Worm (Caenorhabditis elegans) whole organism, late embryonic: ENCODE data around the gene EEED8.3.

Experiments used
- C08G9.2 ChIP-seq: sonication (generic microtip); optimal IDR thresholded peaks from 2 replicates; lab custom pipeline; 2016; ENCODE audit warnings: mild to moderate bottlenecking, missing genetic modification characterization, moderate library complexity, missing compliant biosample characterization
- C38D4.7 ChIP-seq: fragments of 200-800 bp; sonication (Bioruptor generic); optimal IDR thresholded peaks from 2 replicates; lab custom pipeline; 2018; ENCODE audit warnings: mild to moderate bottlenecking, missing genetic modification characterization, moderate library complexity, missing compliant biosample characterization
- K02D7.2 ChIP-seq: sonication (generic microtip); optimal IDR thresholded peaks from 2 replicates; lab custom pipeline; 2017; ENCODE audit warnings: mild to moderate bottlenecking, missing genetic modification characterization, missing compliant biosample characterization
- K09A11.1 ChIP-seq: sonication (generic microtip); optimal IDR thresholded peaks from 2 replicates; lab custom pipeline; 2017; ENCODE audit warnings: antibody characterized with exemption, mild to moderate bottlenecking, missing genetic modification characterization, missing compliant biosample characterization; ENCODE audit not compliant: insufficient read depth
- Y22D7AL.16 ChIP-seq: sonication (generic microtip); optimal IDR thresholded peaks from 2 replicates; lab custom pipeline; 2016; ENCODE audit warnings: missing genetic modification characterization, missing compliant biosample characterization
- ahr-1 ChIP-seq: sonication (generic microtip); optimal IDR thresholded peaks from 2 replicates; lab custom pipeline; 2016; ENCODE audit warnings: missing genetic modification characterization, missing compliant biosample characterization
- ama-1 ChIP-seq: fragments of 150-350 bp; optimal IDR thresholded peaks from 2 replicates; lab custom pipeline; 2014
- ceh-14 ChIP-seq: sonication (generic microtip); optimal IDR thresholded peaks from 2 replicates; lab custom pipeline; 2016; ENCODE audit warnings: missing genotype, missing genetic modification characterization, missing compliant biosample characterization
- ceh-18 ChIP-seq: sonication (generic microtip); optimal IDR thresholded peaks from 2 replicates; lab custom pipeline; 2016; ENCODE audit warnings: missing genetic modification characterization, missing compliant biosample characterization
- ceh-2 ChIP-seq: sonication (generic microtip); optimal IDR thresholded peaks from 2 replicates; lab custom pipeline; 2016; ENCODE audit warnings: missing genotype, missing genetic modification characterization, missing compliant biosample characterization
- ceh-24 ChIP-seq: sonication (generic microtip); optimal IDR thresholded peaks from 2 replicates; lab custom pipeline; 2016; ENCODE audit warnings: mild to moderate bottlenecking, missing genetic modification characterization, missing compliant biosample characterization
- ceh-30 ChIP-seq: fragments of 150-350 bp; optimal IDR thresholded peaks from 2 replicates; lab custom pipeline; 2014; ENCODE audit warnings: missing biosample characterization, missing genetic modification characterization
- ceh-31 ChIP-seq: sonication (generic microtip); optimal IDR thresholded peaks from 2 replicates; lab custom pipeline; 2016; ENCODE audit warnings: missing genetic modification characterization, missing compliant biosample characterization
- ceh-34 ChIP-seq: sonication (generic microtip); optimal IDR thresholded peaks from 2 replicates; lab custom pipeline; 2016; ENCODE audit warnings: mild to moderate bottlenecking, missing genetic modification characterization, missing compliant biosample characterization
- ceh-45 ChIP-seq: fragments of 200-800 bp; sonication (Bioruptor generic); IDR thresholded peaks from 2 replicates; pipeline ENCODE4 v1.3.6; 2022; ENCODE audit warnings: missing genetic modification reagents, missing genetic modification characterization, missing compliant biosample characterization
- ceh-48 ChIP-seq: sonication (generic microtip); optimal IDR thresholded peaks from 2 replicates; lab custom pipeline; 2016; ENCODE audit warnings: missing genetic modification characterization, inconsistent platforms, missing compliant biosample characterization
- ceh-6 ChIP-seq: fragments of 200-800 bp; sonication (Bioruptor generic); optimal IDR thresholded peaks from 2 replicates; lab custom pipeline; 2018; ENCODE audit warnings: mild to moderate bottlenecking, missing genetic modification characterization, missing compliant biosample characterization
- ceh-9 ChIP-seq: sonication (generic microtip); optimal IDR thresholded peaks from 2 replicates; lab custom pipeline; 2016; ENCODE audit warnings: mild to moderate bottlenecking, missing genetic modification characterization, inconsistent platforms, missing compliant biosample characterization
- che-1 ChIP-seq: sonication (generic microtip); optimal IDR thresholded peaks from 2 replicates; lab custom pipeline; 2016; ENCODE audit warnings: mild to moderate bottlenecking, missing genetic modification characterization, missing compliant biosample characterization
- dmd-4 ChIP-seq: sonication (generic microtip); optimal IDR thresholded peaks from 2 replicates; lab custom pipeline; 2016; ENCODE audit warnings: borderline replicate concordance, missing genetic modification characterization, missing compliant biosample characterization
- dve-1 ChIP-seq: sonication (generic microtip); optimal IDR thresholded peaks from 2 replicates; lab custom pipeline; 2017; ENCODE audit warnings: antibody characterized with exemption, mild to moderate bottlenecking, missing genetic modification characterization, missing compliant biosample characterization
- elt-2 ChIP-seq: sonication (generic microtip); optimal IDR thresholded peaks from 2 replicates; lab custom pipeline; 2016; ENCODE audit warnings: missing genetic modification reagents, missing genetic modification characterization, missing compliant biosample characterization
- ets-4 ChIP-seq: sonication (generic microtip); optimal IDR thresholded peaks from 2 replicates; lab custom pipeline; 2016; ENCODE audit warnings: missing genetic modification characterization, missing compliant biosample characterization
- eyg-1 ChIP-seq: sonication (generic microtip); optimal IDR thresholded peaks from 2 replicates; lab custom pipeline; 2016; ENCODE audit warnings: missing genotype, missing genetic modification characterization, missing compliant biosample characterization
- fkh-10 ChIP-seq: fragments of 150-350 bp; optimal IDR thresholded peaks from 2 replicates; lab custom pipeline; 2014; ENCODE audit warnings: missing biosample characterization, missing genetic modification reagents, missing genetic modification characterization
- fkh-6 ChIP-seq: sonication (generic microtip); optimal IDR thresholded peaks from 2 replicates; lab custom pipeline; 2016; ENCODE audit warnings: missing genetic modification characterization, missing compliant biosample characterization
- hlh-13 ChIP-seq: fragments of 200-800 bp; sonication (Bioruptor generic); optimal IDR thresholded peaks from 2 replicates; lab custom pipeline; 2018; ENCODE audit warnings: mild to moderate bottlenecking, missing genetic modification characterization, missing compliant biosample characterization
- hlh-15 ChIP-seq: sonication (generic microtip); optimal IDR thresholded peaks from 2 replicates; lab custom pipeline; 2016; ENCODE audit warnings: missing genetic modification characterization, missing compliant biosample characterization
- hlh-30 ChIP-seq: sonication (generic microtip); optimal IDR thresholded peaks from 2 replicates; lab custom pipeline; 2017; ENCODE audit warnings: antibody characterized with exemption, missing genetic modification characterization, missing compliant biosample characterization; ENCODE audit not compliant: insufficient read depth
- hlh-6 ChIP-seq: sonication (generic microtip); optimal IDR thresholded peaks from 2 replicates; lab custom pipeline; 2016; ENCODE audit warnings: missing genotype, missing genetic modification characterization, missing compliant biosample characterization
- hlh-8 ChIP-seq: sonication (generic microtip); optimal IDR thresholded peaks from 2 replicates; lab custom pipeline; 2016; ENCODE audit warnings: missing genotype, missing genetic modification characterization, missing compliant biosample characterization
- lin-11 ChIP-seq: fragments of 200-800 bp; sonication (Bioruptor generic); optimal IDR thresholded peaks from 2 replicates; lab custom pipeline; 2018; ENCODE audit warnings: mild to moderate bottlenecking, missing genetic modification characterization, missing compliant biosample characterization
- madf-2 ChIP-seq: sonication (generic microtip); optimal IDR thresholded peaks from 2 replicates; lab custom pipeline; 2017; ENCODE audit warnings: missing genetic modification characterization, missing compliant biosample characterization
- mec-3 ChIP-seq: sonication (generic microtip); optimal IDR thresholded peaks from 2 replicates; lab custom pipeline; 2016; ENCODE audit warnings: borderline replicate concordance, missing genetic modification characterization, missing compliant biosample characterization
- nfya-1 ChIP-seq: sonication (generic microtip); optimal IDR thresholded peaks from 2 replicates; lab custom pipeline; 2017; ENCODE audit warnings: missing genetic modification characterization, mild to moderate bottlenecking, missing compliant biosample characterization, antibody characterized with exemption, moderate library complexity
- nhr-11 ChIP-seq: fragments of 150-350 bp; optimal IDR thresholded peaks from 2 replicates; lab custom pipeline; 2014; ENCODE audit warnings: missing biosample characterization, missing genetic modification characterization
- nhr-232 ChIP-seq: sonication (generic microtip); optimal IDR thresholded peaks from 2 replicates; lab custom pipeline; 2016; ENCODE audit warnings: missing genetic modification characterization, missing compliant biosample characterization
- odd-2 ChIP-seq: sonication (generic microtip); optimal IDR thresholded peaks from 2 replicates; lab custom pipeline; 2017; ENCODE audit warnings: antibody characterized with exemption, mild to moderate bottlenecking, missing genetic modification characterization, missing compliant biosample characterization
- pat-9 ChIP-seq: fragments of 200-800 bp; sonication (Bioruptor generic); optimal IDR thresholded peaks from 2 replicates; lab custom pipeline; 2018; ENCODE audit warnings: mild to moderate bottlenecking, missing genetic modification characterization, moderate library complexity, missing compliant biosample characterization
- pha-4 ChIP-seq: fragments of 150-350 bp; optimal IDR thresholded peaks from 2 replicates; lab custom pipeline; 2018; ENCODE audit warnings: missing biosample characterization, missing genetic modification reagents, missing genetic modification characterization
- pqm-1 ChIP-seq: sonication (generic microtip); optimal IDR thresholded peaks from 2 replicates; lab custom pipeline; 2016; ENCODE audit warnings: missing genetic modification characterization, missing compliant biosample characterization
- pros-1 ChIP-seq: fragments of 150-350 bp; optimal IDR thresholded peaks from 2 replicates; lab custom pipeline; 2014; ENCODE audit warnings: missing biosample characterization, missing genetic modification reagents, missing genetic modification characterization
- ref-2 ChIP-seq: sonication (generic microtip); optimal IDR thresholded peaks from 2 replicates; lab custom pipeline; 2016; ENCODE audit warnings: missing genetic modification characterization, missing compliant biosample characterization
- rnt-1 ChIP-seq: sonication (generic microtip); optimal IDR thresholded peaks from 2 replicates; lab custom pipeline; 2016; ENCODE audit warnings: missing genetic modification characterization, missing compliant biosample characterization
- sdc-2 ChIP-seq: sonication (generic microtip); optimal IDR thresholded peaks from 2 replicates; lab custom pipeline; 2016; ENCODE audit warnings: missing genotype, missing genetic modification characterization, missing compliant biosample characterization
- sox-4 ChIP-seq: sonication (generic microtip); optimal IDR thresholded peaks from 2 replicates; lab custom pipeline; 2017; ENCODE audit warnings: mild to moderate bottlenecking, missing genetic modification characterization, inconsistent platforms, missing compliant biosample characterization
- syd-9 ChIP-seq: sonication (generic microtip); optimal IDR thresholded peaks from 2 replicates; lab custom pipeline; 2016; ENCODE audit warnings: mild to moderate bottlenecking, missing genetic modification characterization, moderate library complexity, missing compliant biosample characterization
- tbx-2 ChIP-seq: sonication (generic microtip); optimal IDR thresholded peaks from 2 replicates; lab custom pipeline; 2016; ENCODE audit warnings: missing genetic modification characterization, missing compliant biosample characterization
- unc-42 ChIP-seq: sonication (generic microtip); optimal IDR thresholded peaks from 2 replicates; lab custom pipeline; 2016; ENCODE audit warnings: missing genotype, missing genetic modification characterization, missing compliant biosample characterization
- unc-86 ChIP-seq: sonication (generic microtip); optimal IDR thresholded peaks from 2 replicates; lab custom pipeline; 2016; ENCODE audit warnings: missing genetic modification characterization, missing compliant biosample characterization
- zip-5 ChIP-seq: sonication (generic microtip); optimal IDR thresholded peaks from 2 replicates; lab custom pipeline; 2016; ENCODE audit warnings: missing genetic modification characterization, missing compliant biosample characterization
- ztf-16 ChIP-seq: sonication (generic microtip); optimal IDR thresholded peaks from 2 replicates; lab custom pipeline; 2017; ENCODE audit warnings: missing genetic modification characterization, missing compliant biosample characterization

The EEED8.3 gene

ce11 chrII:5373275-5374047 is 40.6 kb upstream of the EEED8.3 start, which contains the start of the genes agt-2 and F09E5.3:
agt-2 (minus strand) TSS chrII:5373827.
F09E5.3 (plus strand) TSS chrII:5373997.
- TF ChIP-seq fkh-6 (tag; lab: Kevin White, UChicago) (no peak), K02D7.2 (tag; lab: Kevin White, UChicago) (no peak), unc-86 (tag; lab: Kevin White, UChicago) (no peak), tbx-2 (peak; percentile 55), hlh-8 (no peak), mec-3 (no peak), dve-1 (tag; lab: Kevin White, UChicago) (peak; percentile 68), ama-1 (lab: Kevin White, UChicago) (no peak), ceh-30 (tag; lab: Kevin White, UChicago) (peak; percentile 92), nfya-1 (peak; percentile 81), elt-2 (tag; lab: Kevin White, UChicago) (peak; percentile 97), ceh-48 (tag; lab: Kevin White, UChicago) (peak; percentile 40), sox-4 (tag; lab: Kevin White, UChicago) (no peak), ahr-1 (tag; lab: Kevin White, UChicago) (no peak), Y22D7AL.16 (peak; percentile 1), ztf-16 (tag; lab: Kevin White, UChicago) (no peak), ceh-34 (peak; percentile 57), ceh-2 (peak; percentile 7), hlh-13 (no peak), sdc-2 (tag; lab: Kevin White, UChicago) (peak; percentile 25), pat-9 (tag; lab: Kevin White, UChicago) (no peak), C38D4.7 (GFP tag; lab: Kevin White, UChicago) (no peak), syd-9 (no peak), pha-4 (tag; lab: Kevin White, UChicago) (no peak), madf-2 (tag; lab: Kevin White, UChicago) (peak; percentile 39), hlh-30 (tag; lab: Kevin White, UChicago) (peak; percentile 42), ets-4 (tag; lab: Kevin White, UChicago) (peak; percentile 47), lin-11 (tag; lab: Kevin White, UChicago) (no peak), odd-2 (tag; lab: Kevin White, UChicago) (no peak), nhr-11 (tag; lab: Kevin White, UChicago) (no peak), hlh-6 (no peak), ceh-6 (GFP tag; lab: Kevin White, UChicago) (no peak), ceh-24 (tag; lab: Kevin White, UChicago) (no peak), ceh-31 (peak; percentile 42), ceh-45 (GFP tag; lab: Robert Waterston, UW) (peak; percentile 23; the same call in 1 of the 2 replicates), dmd-4 (tag; lab: Kevin White, UChicago) (no peak), unc-42 (tag; lab: Kevin White, UChicago) (peak; percentile 65), ceh-18 (tag; lab: Kevin White, UChicago) (peak; percentile 56), eyg-1 (no peak), ceh-9 (tag; lab: Kevin White, UChicago) (no peak), hlh-15 (tag; lab: Kevin White, UChicago) (no peak), fkh-10 (GFP tag; lab: Kevin White, UChicago) (no peak), pqm-1 (tag; lab: Kevin White, UChicago) (no peak), K09A11.1 (tag; lab: Kevin White, UChicago) (no peak), rnt-1 (no peak), pros-1 (tag; lab: Kevin White, UChicago) (no peak), ceh-14 (tag; lab: Kevin White, UChicago) (no peak), zip-5 (tag; lab: Kevin White, UChicago) (no peak), ref-2 (peak; percentile 31), che-1 (tag; lab: Kevin White, UChicago) (no peak), C08G9.2 (tag; lab: Kevin White, UChicago) (no peak), nhr-232 (tag; lab: Kevin White, UChicago) (no peak)
